Worm (Caenorhabditis elegans) whole organism, L1 larva: ENCODE data around the gene gfi-3.

Experiments used
- C04F5.9 ChIP-seq: sonication (generic microtip); optimal IDR thresholded peaks from 2 replicates; lab custom pipeline; 2016; ENCODE audit warnings: missing genetic modification characterization, missing compliant biosample characterization
- C16A3.4 ChIP-seq: fragments of 150-350 bp; optimal IDR thresholded peaks from 2 replicates; lab custom pipeline; 2014; ENCODE audit warnings: missing biosample characterization, missing genetic modification characterization
- C34B4.2 ChIP-seq: sonication (generic microtip); optimal IDR thresholded peaks from 2 replicates; lab custom pipeline; 2017; ENCODE audit warnings: mild to moderate bottlenecking, missing genetic modification characterization, missing compliant biosample characterization
- Y116A8C.19 ChIP-seq: sonication (generic microtip); optimal IDR thresholded peaks from 2 replicates; lab custom pipeline; 2016; ENCODE audit warnings: missing compliant biosample characterization, missing genetic modification characterization, borderline replicate concordance
- aha-1 ChIP-seq: fragments of 150-350 bp; optimal IDR thresholded peaks from 2 replicates; lab custom pipeline; 2014; ENCODE audit warnings: missing biosample characterization, missing genetic modification characterization
- alr-1 ChIP-seq: fragments of 200-800 bp; sonication (Bioruptor generic); optimal IDR thresholded peaks from 2 replicates; lab custom pipeline; 2018; ENCODE audit warnings: borderline replicate concordance, mild to moderate bottlenecking, missing genetic modification characterization, missing compliant biosample characterization
- aly-2 ChIP-seq: fragments of 150-350 bp; optimal IDR thresholded peaks from 2 replicates; lab custom pipeline; 2014; ENCODE audit warnings: missing biosample characterization, missing genetic modification characterization
- ceh-63 ChIP-seq: fragments of 200-800 bp; sonication (Bioruptor generic); optimal IDR thresholded peaks from 2 replicates; lab custom pipeline; 2018; ENCODE audit warnings: mild to moderate bottlenecking, missing genetic modification characterization, missing compliant biosample characterization
- ceh-82 ChIP-seq, 3 experiments: fragments of 150-350 bp in 1 of 3; sonication (generic microtip) in 2 of 3; optimal IDR thresholded peaks; 2 replicates each; lab custom pipeline; 2014 to 2017; ENCODE audit warnings: missing biosample characterization in 3 of 3, missing genetic modification characterization in 3 of 3
- ceh-90 ChIP-seq: sonication (generic microtip); optimal IDR thresholded peaks from 2 replicates; lab custom pipeline; 2016; ENCODE audit warnings: missing genetic modification characterization, missing compliant biosample characterization
- dpl-1 ChIP-seq, 3 experiments: fragments of 150-350 bp in 2 of 3; sonication (generic microtip) in 1 of 3; optimal IDR thresholded peaks; 2 replicates each; lab custom pipeline; 2014 to 2017; ENCODE audit warnings: missing biosample characterization in 3 of 3, missing genetic modification characterization in 3 of 3, missing genetic modification reagents in 3 of 3
- efl-1 ChIP-seq, 4 experiments: fragments of 150-350 bp; optimal IDR thresholded peaks in 3 of 4; peaks in 1 of 4; 1 replicate in 1 of 4; 2 replicates in 3 of 4; lab custom pipeline; 2014; ENCODE audit warnings: missing biosample characterization in 2 of 4, missing genetic modification characterization in 2 of 4, missing genetic modification reagents in 2 of 4
- efl-3 ChIP-seq: fragments of 200-800 bp; sonication (Bioruptor generic); optimal IDR thresholded peaks from 2 replicates; lab custom pipeline; 2018; ENCODE audit warnings: mild to moderate bottlenecking, missing genetic modification characterization, missing compliant biosample characterization
- egl-13 ChIP-seq: sonication (generic microtip); optimal IDR thresholded peaks from 2 replicates; lab custom pipeline; 2016; ENCODE audit warnings: missing genotype, missing genetic modification reagents, missing genetic modification characterization, missing compliant biosample characterization
- egl-27 ChIP-seq, 2 experiments: fragments of 150-350 bp in 1 of 2; sonication (generic microtip); optimal IDR thresholded peaks; 3 replicates each; lab custom pipeline; 2017 to 2018; ENCODE audit warnings: missing biosample characterization in 2 of 2, missing genetic modification characterization in 2 of 2, missing genetic modification reagents in 2 of 2
- fkh-10 ChIP-seq: sonication (generic microtip); optimal IDR thresholded peaks from 2 replicates; lab custom pipeline; 2017; ENCODE audit warnings: missing biosample characterization, missing genetic modification reagents, missing genetic modification characterization
- fkh-4 ChIP-seq: sonication (generic microtip); optimal IDR thresholded peaks from 2 replicates; lab custom pipeline; 2016; ENCODE audit warnings: missing compliant biosample characterization, missing genetic modification characterization, borderline replicate concordance
- fos-1 ChIP-seq: fragments of 150-350 bp; optimal IDR thresholded peaks from 2 replicates; lab custom pipeline; 2014; ENCODE audit warnings: missing biosample characterization, missing genetic modification characterization
- grh-1 ChIP-seq: fragments of 200-800 bp; sonication (Bioruptor generic); IDR thresholded peaks from 2 replicates; pipeline ENCODE4 v1.3.6; 2022; ENCODE audit warnings: missing genetic modification reagents, missing genetic modification characterization, missing compliant biosample characterization
- hlh-17 ChIP-seq: fragments of 200-800 bp; sonication (Bioruptor generic); optimal IDR thresholded peaks from 2 replicates; lab custom pipeline; 2018; ENCODE audit warnings: missing genetic modification characterization, mild to moderate bottlenecking, missing compliant biosample characterization, moderate library complexity, borderline replicate concordance
- hlh-4 ChIP-seq: sonication (generic microtip); optimal IDR thresholded peaks from 2 replicates; lab custom pipeline; 2016; ENCODE audit warnings: mild to moderate bottlenecking, missing genetic modification characterization, missing compliant biosample characterization
- hpl-2 ChIP-seq: fragments of 150-350 bp; optimal IDR thresholded peaks from 2 replicates; lab custom pipeline; 2014; ENCODE audit warnings: missing biosample characterization, missing genetic modification reagents, missing genetic modification characterization
- irx-1 ChIP-seq: sonication (generic microtip); optimal IDR thresholded peaks from 2 replicates; lab custom pipeline; 2016; ENCODE audit warnings: missing genetic modification characterization, missing compliant biosample characterization
- lir-3 ChIP-seq: sonication (generic microtip); optimal IDR thresholded peaks from 2 replicates; lab custom pipeline; 2016; ENCODE audit warnings: mild to moderate bottlenecking, missing genetic modification characterization, moderate library complexity, missing compliant biosample characterization; ENCODE audit not compliant: poor library complexity
- mdl-1 ChIP-seq, 2 experiments: fragments of 150-350 bp; optimal IDR thresholded peaks; 2 replicates each; lab custom pipeline; 2014 to 2017; ENCODE audit warnings: missing biosample characterization in 2 of 2, missing genetic modification characterization in 2 of 2, inconsistent platforms in 1 of 2
- mef-2 ChIP-seq: fragments of 150-350 bp; optimal IDR thresholded peaks from 2 replicates; lab custom pipeline; 2014; ENCODE audit warnings: missing biosample characterization, missing genetic modification characterization
- mep-1 ChIP-seq: fragments of 150-350 bp; optimal IDR thresholded peaks from 2 replicates; lab custom pipeline; 2014; ENCODE audit warnings: missing biosample characterization, missing genetic modification characterization
- nhr-12 ChIP-seq: sonication (generic microtip); optimal IDR thresholded peaks from 2 replicates; lab custom pipeline; 2017; ENCODE audit warnings: missing biosample characterization, missing genetic modification characterization
- nhr-19 ChIP-seq: fragments of 200-800 bp; sonication (Bioruptor generic); conservative IDR thresholded peaks from 2 replicates; pipeline ENCODE4 v1.3.6; 2022; ENCODE audit warnings: missing genetic modification characterization, missing compliant biosample characterization
- nhr-20 ChIP-seq: sonication (generic microtip); optimal IDR thresholded peaks from 2 replicates; lab custom pipeline; 2016; ENCODE audit warnings: mild to moderate bottlenecking, missing genetic modification characterization, missing compliant biosample characterization
- nhr-237 ChIP-seq: fragments of 150-350 bp; optimal IDR thresholded peaks from 2 replicates; lab custom pipeline; 2014; ENCODE audit warnings: missing biosample characterization, missing genetic modification characterization
- nhr-28 ChIP-seq: fragments of 150-350 bp; optimal IDR thresholded peaks from 2 replicates; lab custom pipeline; 2014; ENCODE audit warnings: missing biosample characterization, missing genetic modification characterization
- nhr-47 ChIP-seq: sonication (generic microtip); optimal IDR thresholded peaks from 2 replicates; lab custom pipeline; 2016; ENCODE audit warnings: mild to moderate bottlenecking, missing genetic modification characterization, moderate library complexity, missing compliant biosample characterization
- nhr-71 ChIP-seq: sonication (generic microtip); optimal IDR thresholded peaks from 2 replicates; lab custom pipeline; 2016; ENCODE audit warnings: mild to moderate bottlenecking, missing genetic modification characterization, moderate library complexity, missing compliant biosample characterization
- nhr-76 ChIP-seq: sonication (generic microtip); optimal IDR thresholded peaks from 2 replicates; lab custom pipeline; 2017; ENCODE audit warnings: missing biosample characterization, missing genetic modification characterization
- nhr-77 ChIP-seq: fragments of 150-350 bp; optimal IDR thresholded peaks from 2 replicates; lab custom pipeline; 2014; ENCODE audit warnings: missing biosample characterization, missing genetic modification characterization
- nhr-84 ChIP-seq: sonication (generic microtip); optimal IDR thresholded peaks from 2 replicates; lab custom pipeline; 2017; ENCODE audit warnings: missing biosample characterization, missing genetic modification characterization
- nhr-85 ChIP-seq: sonication (generic microtip); peaks from one replicate; lab custom pipeline; 2016; ENCODE audit warnings: missing genetic modification characterization, inconsistent platforms, missing compliant biosample characterization
- pax-3 ChIP-seq: fragments of 200-800 bp; sonication (Bioruptor generic); optimal IDR thresholded peaks from 2 replicates; lab custom pipeline; 2018; ENCODE audit warnings: mild to moderate bottlenecking, missing genetic modification characterization, moderate library complexity, missing compliant biosample characterization
- rnt-1 ChIP-seq: sonication (generic microtip); optimal IDR thresholded peaks from 2 replicates; lab custom pipeline; 2016; ENCODE audit warnings: mild to moderate bottlenecking, missing genetic modification characterization, moderate library complexity, missing compliant biosample characterization
- skn-1 ChIP-seq: fragments of 150-350 bp; optimal IDR thresholded peaks from 2 replicates; lab custom pipeline; 2014; ENCODE audit warnings: missing biosample characterization, missing genetic modification characterization
- snu-23 ChIP-seq: sonication (generic microtip); optimal IDR thresholded peaks from 2 replicates; lab custom pipeline; 2016; ENCODE audit warnings: missing genetic modification characterization, missing compliant biosample characterization
- sup-37 ChIP-seq: fragments of 200-800 bp; sonication (Bioruptor generic); optimal IDR thresholded peaks from 2 replicates; lab custom pipeline; 2018; ENCODE audit warnings: mild to moderate bottlenecking, missing genetic modification characterization, missing compliant biosample characterization
- swsn-7 ChIP-seq: sonication (generic microtip); optimal IDR thresholded peaks from 2 replicates; lab custom pipeline; 2016; ENCODE audit warnings: missing genetic modification characterization, missing compliant biosample characterization
- tbx-2 ChIP-seq: sonication (generic microtip); optimal IDR thresholded peaks from 2 replicates; lab custom pipeline; 2016; ENCODE audit warnings: missing genetic modification characterization, missing compliant biosample characterization
- unc-130 ChIP-seq: fragments of 150-350 bp; optimal IDR thresholded peaks from 2 replicates; lab custom pipeline; 2017; ENCODE audit warnings: missing biosample characterization, missing genetic modification characterization, inconsistent platforms
- unc-62 ChIP-seq: fragments of 150-350 bp; optimal IDR thresholded peaks from 2 replicates; lab custom pipeline; 2014; ENCODE audit warnings: missing biosample characterization, missing genetic modification reagents, missing genetic modification characterization
- vab-15 ChIP-seq: sonication (generic microtip); optimal IDR thresholded peaks from 2 replicates; lab custom pipeline; 2017; ENCODE audit warnings: missing genotype, mild to moderate bottlenecking, missing genetic modification characterization, missing compliant biosample characterization
- zag-1 ChIP-seq: fragments of 150-350 bp; optimal IDR thresholded peaks from 2 replicates; lab custom pipeline; 2014; ENCODE audit warnings: missing biosample characterization, missing genetic modification characterization
- zip-4 ChIP-seq: fragments of 200-800 bp; sonication (Bioruptor generic); optimal IDR thresholded peaks from 2 replicates; lab custom pipeline; 2018; ENCODE audit warnings: mild to moderate bottlenecking, missing genetic modification characterization, moderate library complexity, missing compliant biosample characterization
- ztf-11 ChIP-seq, 2 experiments: sonication (generic microtip); optimal IDR thresholded peaks; 2 replicates each; lab custom pipeline; 2016 to 2017; ENCODE audit warnings: missing genetic modification characterization in 2 of 2, missing biosample characterization in 1 of 2, missing compliant biosample characterization in 1 of 2
- ztf-4 ChIP-seq: fragments of 150-350 bp; optimal IDR thresholded peaks from 2 replicates; lab custom pipeline; 2014; ENCODE audit warnings: missing biosample characterization, missing genetic modification characterization

The gfi-3 gene

DNA sequence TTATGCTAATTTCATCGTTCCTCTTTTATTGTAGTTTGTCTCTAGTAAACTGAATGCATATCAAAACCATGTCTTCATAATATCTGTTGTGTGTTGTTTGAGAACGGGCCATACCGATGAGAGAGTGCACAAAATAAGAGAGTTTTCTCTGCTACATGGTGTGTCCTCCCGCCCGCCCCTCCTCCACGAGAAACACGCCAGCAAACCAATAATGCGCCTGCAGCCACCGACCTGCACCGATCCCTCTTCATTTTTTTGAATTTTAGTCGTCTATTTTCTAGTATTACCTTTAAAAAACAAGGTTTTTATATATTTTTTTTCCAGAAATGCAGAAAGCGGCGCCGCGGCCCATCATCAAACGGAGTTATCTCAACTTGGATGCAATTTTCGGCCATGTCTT lies at the start of gene gfi-3:
gfi-3 (plus strand) TSS at position 325 of the 400 bp plus-strand sequence.
- TF ChIP-seq hlh-17 (GFP tag; lab: Kevin White, UChicago) (no peak), irx-1 (peak; percentile 72), skn-1 (tag; lab: Kevin White, UChicago) (peak; percentile 60), C34B4.2 (tag; lab: Kevin White, UChicago) (no peak), nhr-77 (peak; percentile 65), nhr-12 (tag; lab: Kevin White, UChicago) (no peak), ceh-82 (tag; optimal IDR thresholded peaks at IDR 0.05; lab: Kevin White, UChicago) (peak; percentile 73 to 80 (median 79)), efl-1 (optimal IDR thresholded peaks at IDR 0.05; lab: Kevin White, UChicago) (peak; percentile 66 to 74), efl-1 (GFP tag; optimal IDR thresholded peaks at IDR 0.05 in 1 of 2; lab: Kevin White, UChicago) (peak; percentile 58 to 97), nhr-47 (peak; percentile 89), nhr-19 (GFP tag; lab: Robert Waterston, UW) (peak; percentile 90), nhr-20 (tag; lab: Kevin White, UChicago) (peak; percentile 91), nhr-237 (tag; lab: Kevin White, UChicago) (no peak), ceh-63 (GFP tag; lab: Kevin White, UChicago) (no peak), zag-1 (tag; lab: Kevin White, UChicago) (no peak), sup-37 (peak; percentile 57), aly-2 (tag; lab: Kevin White, UChicago) (no peak), nhr-84 (tag; lab: Kevin White, UChicago) (no peak), hlh-4 (tag; lab: Kevin White, UChicago) (no peak), unc-62 (no peak), tbx-2 (tag; lab: Kevin White, UChicago) (peak; percentile 89), pax-3 (peak; percentile 49), egl-13 (tag; lab: Kevin White, UChicago) (no peak), mef-2 (no peak), mep-1 (tag; lab: Kevin White, UChicago) (peak; percentile 75), C16A3.4 (tag; lab: Kevin White, UChicago) (peak; percentile 76), rnt-1 (tag; lab: Kevin White, UChicago) (peak; percentile 91), efl-3 (GFP tag; lab: Kevin White, UChicago) (no peak), lir-3 (tag; lab: Kevin White, UChicago) (peak; percentile 44), snu-23 (peak; percentile 88), C04F5.9 (tag; lab: Kevin White, UChicago) (no peak), swsn-7 (tag; lab: Kevin White, UChicago) (peak; percentile 93), nhr-28 (no peak), aha-1 (peak; percentile 42), nhr-71 (tag; lab: Kevin White, UChicago) (peak; percentile 93), ztf-4 (tag; lab: Kevin White, UChicago) (peak; percentile 57), fkh-4 (tag; lab: Kevin White, UChicago) (peak; percentile 17), ceh-90 (tag; lab: Kevin White, UChicago) (no peak), mdl-1 (tag; optimal IDR thresholded peaks at IDR 0.05; lab: Kevin White, UChicago) (peak in 1 of 2 experiments; percentile 63), Y116A8C.19 (tag; lab: Kevin White, UChicago) (no peak), fos-1 (tag; lab: Kevin White, UChicago) (peak; percentile 55), egl-27 (tag; optimal IDR thresholded peaks at IDR 0.05; lab: Kevin White, UChicago) (no peak), vab-15 (tag; lab: Kevin White, UChicago) (no peak), grh-1 (GFP tag; lab: Robert Waterston, UW) (peak; percentile 84), fkh-10 (GFP tag; lab: Kevin White, UChicago) (peak; percentile 6), dpl-1 (GFP tag; optimal IDR thresholded peaks at IDR 0.05; lab: Kevin White, UChicago) (peak; percentile 68 to 79 (median 74)), hpl-2 (GFP tag; lab: Kevin White, UChicago) (peak; percentile 69), nhr-85 (tag; lab: Kevin White, UChicago) (peak; percentile 92), nhr-76 (tag; lab: Kevin White, UChicago) (no peak), unc-130 (tag; lab: Kevin White, UChicago) (peak; percentile 51), ztf-11 (tag; optimal IDR thresholded peaks at IDR 0.05; lab: Kevin White, UChicago) (peak in 1 of 2 experiments; percentile 71), alr-1 (tag; lab: Kevin White, UChicago) (no peak), zip-4 (GFP tag; lab: Kevin White, UChicago) (peak; percentile 51)
